ENCODE assay signal across 1 fruit fly cellular context in genomic region chr3L:11825560-11826153, dm6.
TF ChIP-seq lines count a peak whose summit lies in the region.

CG32095 (minus strand) TSS chr3L:11825732.

TF ChIP-seq in whole organism, embryonic, 481 proteins besides CTCF, POLR2A, EP300 and RAD21 (continued from another document):
- TF ChIP-seq YL-1 (GFP tag; optimal IDR thresholded peaks at IDR 0.05; lab: Kevin White, UChicago) (no peak), CG17328 (GFP tag; IDR thresholded peaks at IDR 0.05; lab: Robert Waterston, UW) (no peak), dpn (GFP tag; optimal IDR thresholded peaks at IDR 0.05; lab: Kevin White, UChicago) (no peak), Med (GFP tag; lab: Kevin White, UChicago) (peak; percentile 24), grn (GFP tag; optimal IDR thresholded peaks at IDR 0.05; lab: Kevin White, UChicago) (no peak), sna (GFP tag; IDR thresholded peaks at IDR 0.05; lab: Robert Waterston, UW; ENCODE audit: partially characterized antibody) (peak; percentile 90), Drgx (GFP tag; IDR thresholded peaks at IDR 0.05; lab: Robert Waterston, UW) (no peak), chm (GFP tag; IDR thresholded peaks at IDR 0.05; lab: Robert Waterston, UW) (no peak), az2 (GFP tag; optimal IDR thresholded peaks at IDR 0.05; lab: Kevin White, UChicago) (no peak), pros (GFP tag; optimal IDR thresholded peaks at IDR 0.05; lab: Kevin White, UChicago) (no peak), tgo (GFP tag; IDR thresholded peaks at IDR 0.05; lab: Robert Waterston, UW) (no peak), otp (GFP tag; IDR thresholded peaks at IDR 0.05; lab: Robert Waterston, UW) (no peak), CG2678 (tag; optimal IDR thresholded peaks at IDR 0.05; lab: Kevin White, UChicago) (no peak), CG17186 (GFP tag; optimal IDR thresholded peaks at IDR 0.05; lab: Kevin White, UChicago) (no peak), br (optimal IDR thresholded peaks at IDR 0.05; lab: Kevin White, UChicago) (no peak), CG12659 (GFP tag; optimal IDR thresholded peaks at IDR 0.05; lab: Kevin White, UChicago) (no peak), Taf1 (GFP tag; IDR thresholded peaks at IDR 0.05; lab: Robert Waterston, UW) (no peak), cas (GFP tag; IDR thresholded peaks at IDR 0.05; lab: Robert Waterston, UW) (no peak), peb (GFP tag; IDR thresholded peaks at IDR 0.05; lab: Robert Waterston, UW) (no peak), Hr78 (GFP tag; optimal IDR thresholded peaks at IDR 0.05; lab: Kevin White, UChicago) (no peak), Opbp (GFP tag; IDR thresholded peaks at IDR 0.05; lab: Robert Waterston, UW; ENCODE audit: partially characterized antibody) (peak; percentile 76; the same call in 2 of the 3 replicates), zen2 (GFP tag; IDR thresholded peaks at IDR 0.05; lab: Robert Waterston, UW; ENCODE audit: partially characterized antibody) (peak; percentile 75), seq (GFP tag; IDR thresholded peaks at IDR 0.05; lab: Robert Waterston, UW) (no peak), CG4328 (GFP tag; optimal IDR thresholded peaks at IDR 0.05; lab: Kevin White, UChicago) (no peak), CG2712 (tag; optimal IDR thresholded peaks at IDR 0.05; lab: Kevin White, UChicago) (peak; percentile 11), Mrtf (GFP tag; IDR thresholded peaks at IDR 0.05; lab: Robert Waterston, UW) (no peak), CG10267 (tag; optimal IDR thresholded peaks at IDR 0.05; lab: Kevin White, UChicago) (peak; percentile 18), vvl (GFP tag; IDR thresholded peaks at IDR 0.05; lab: Robert Waterston, UW) (no peak), Atf6 (GFP tag; IDR thresholded peaks at IDR 0.05; lab: Robert Waterston, UW) (no peak), BEAF-32 (GFP tag; optimal IDR thresholded peaks at IDR 0.05; lab: Kevin White, UChicago) (peak; percentile 80), CG7839 (tag; optimal IDR thresholded peaks at IDR 0.05; lab: Kevin White, UChicago) (no peak), CG32532 (GFP tag; IDR thresholded peaks at IDR 0.05; lab: Robert Waterston, UW) (no peak), CG9932 (GFP tag; IDR thresholded peaks at IDR 0.05; lab: Robert Waterston, UW) (no peak), CkIIα-i1 (GFP tag; IDR thresholded peaks at IDR 0.05; lab: Robert Waterston, UW) (no peak), lola (GFP tag; optimal IDR thresholded peaks at IDR 0.05; lab: Kevin White, UChicago) (no peak), HHEX (GFP tag; optimal IDR thresholded peaks at IDR 0.05; lab: Kevin White, UChicago) (no peak), E2f2 (GFP tag; IDR thresholded peaks at IDR 0.05; lab: Robert Waterston, UW) (peak; percentile 54), CG4707 (GFP tag; optimal IDR thresholded peaks at IDR 0.05; lab: Kevin White, UChicago) (no peak), trem (tag; optimal IDR thresholded peaks at IDR 0.05; lab: Kevin White, UChicago) (peak; percentile 75), H15 (GFP tag; IDR thresholded peaks at IDR 0.05; lab: Robert Waterston, UW) (no peak), Dll (GFP tag; IDR thresholded peaks at IDR 0.05; lab: Robert Waterston, UW; ENCODE audit: partially characterized antibody) (peak; percentile 88), gcm2 (GFP tag; optimal IDR thresholded peaks at IDR 0.05; lab: Kevin White, UChicago) (no peak), Hmx (GFP tag; optimal IDR thresholded peaks at IDR 0.05; lab: Kevin White, UChicago) (no peak), CG8924 (tag; optimal IDR thresholded peaks at IDR 0.05; lab: Kevin White, UChicago) (no peak), Sry-β (GFP tag; optimal IDR thresholded peaks at IDR 0.05; lab: Kevin White, UChicago) (no peak), kah (GFP tag; optimal IDR thresholded peaks at IDR 0.05; lab: Kevin White, UChicago) (no peak), Fer2 (tag; optimal IDR thresholded peaks at IDR 0.05; lab: Kevin White, UChicago) (no peak), knrl (GFP tag; IDR thresholded peaks at IDR 0.05; lab: Robert Waterston, UW; ENCODE audit: partially characterized antibody) (peak; percentile 70; the same call in 2 of the 3 replicates), CG14965 (GFP tag; optimal IDR thresholded peaks at IDR 0.05; lab: Kevin White, UChicago; ENCODE audit: borderline replicate concordance) (no peak), chinmo (GFP tag; IDR thresholded peaks at IDR 0.05; lab: Robert Waterston, UW; ENCODE audit: partially characterized antibody) (0 out of 4 replicates have a peak, but pooled peaks have one; percentile 14), eyg (GFP tag; optimal IDR thresholded peaks at IDR 0.05; lab: Kevin White, UChicago) (no peak), CG10462 (GFP tag; optimal IDR thresholded peaks at IDR 0.05; lab: Kevin White, UChicago) (peak; percentile 28), CG13287 (GFP tag; IDR thresholded peaks at IDR 0.05; lab: Robert Waterston, UW; ENCODE audit: partially characterized antibody) (peak; percentile 90), CG7963 (GFP tag; IDR thresholded peaks at IDR 0.05; lab: Robert Waterston, UW; ENCODE audit: partially characterized antibody) (peak; percentile 57; the same call in 2 of the 3 replicates), CG11723 (GFP tag; optimal IDR thresholded peaks at IDR 0.05; lab: Kevin White, UChicago) (no peak), da (GFP tag; optimal IDR thresholded peaks at IDR 0.05; lab: Kevin White, UChicago) (no peak), sd (tag; optimal IDR thresholded peaks at IDR 0.05; lab: Kevin White, UChicago) (no peak), en (GFP tag; optimal IDR thresholded peaks at IDR 0.05; lab: Kevin White, UChicago) (no peak), CG2116 (GFP tag; optimal IDR thresholded peaks at IDR 0.05; lab: Kevin White, UChicago) (peak; percentile 72), fu2 (GFP tag; optimal IDR thresholded peaks at IDR 0.05; lab: Kevin White, UChicago) (no peak), CG30020 (tag; optimal IDR thresholded peaks at IDR 0.05; lab: Kevin White, UChicago) (peak; percentile 21), hbn (GFP tag; IDR thresholded peaks at IDR 0.05; lab: Robert Waterston, UW; ENCODE audit: partially characterized antibody) (peak; percentile 74), CG2129 (GFP tag; IDR thresholded peaks at IDR 0.05; lab: Robert Waterston, UW; ENCODE audit: partially characterized antibody) (peak; percentile 53), tup (GFP tag; optimal IDR thresholded peaks at IDR 0.05; lab: Kevin White, UChicago) (no peak), CG33213 (GFP tag; optimal IDR thresholded peaks at IDR 0.05; lab: Kevin White, UChicago) (no peak)
